Worm (Caenorhabditis elegans) whole organism, late embryonic: Measurements from ENCODE around the gene K12H6.6.

Experiments
- ceh-24 ChIP-seq: sonication (generic microtip); optimal IDR thresholded peaks from 2 replicates; lab custom pipeline; 2016; ENCODE audit warnings: mild to moderate bottlenecking, missing genetic modification characterization, missing compliant biosample characterization
- lim-6 ChIP-seq: sonication (generic microtip); optimal IDR thresholded peaks from 2 replicates; lab custom pipeline; 2016; ENCODE audit warnings: missing genetic modification characterization, missing compliant biosample characterization

- TF ChIP-seq lim-6 (no peak), ceh-24 (tag; lab: Kevin White, UChicago) (no peak)
Observed at ce11 chrII:2802804-2803586, 28.0 kb downstream of the K12H6.6 start.
